Fruit fly (Drosophila melanogaster) whole organism, embryonic: ENCODE data around the gene Tlk.
A peak's percentile ranks its signal among the peaks of the same experiment; 100 is the strongest.

Source experiments
- Atf3 ChIP-seq: fragments of 200-800 bp; sonication (Bioruptor generic); optimal IDR thresholded peaks from 3 replicates; lab custom pipeline; 2016; ENCODE audit warnings: missing biosample characterization, missing genetic modification characterization
- Bdp1 ChIP-seq: fragments of 200-800 bp; sonication (Bioruptor generic); optimal IDR thresholded peaks from 3 replicates; lab custom pipeline; 2016; ENCODE audit warnings: missing biosample characterization, missing genetic modification characterization
- BtbVII ChIP-seq: fragments of 200-800 bp; sonication (Bioruptor generic); optimal IDR thresholded peaks from 3 replicates; lab custom pipeline; 2017; ENCODE audit warnings: missing biosample characterization, mild to moderate bottlenecking, missing genetic modification characterization
- CG1024 ChIP-seq: fragments of 200-800 bp; sonication (Bioruptor generic); IDR thresholded peaks from 2 replicates; pipeline ENCODE4 v1.3.6; 2022; ENCODE audit warnings: missing biosample characterization, missing genetic modification characterization
- CG10321 ChIP-seq: fragments of 200-800 bp; sonication (Bioruptor generic); IDR thresholded peaks from 2 replicates; pipeline ENCODE4 v1.3.6; 2022; ENCODE audit warnings: missing biosample characterization, missing genetic modification characterization
- CG10565 ChIP-seq: fragments of 200-800 bp; sonication (Bioruptor generic); optimal IDR thresholded peaks from 3 replicates; lab custom pipeline; 2016; ENCODE audit warnings: missing biosample characterization, mild to moderate bottlenecking, missing genetic modification characterization
- CG10979 ChIP-seq: fragments of 200-800 bp; sonication (Bioruptor generic); optimal IDR thresholded peaks from 2 replicates; lab custom pipeline; 2018; ENCODE audit warnings: missing biosample characterization, mild to moderate bottlenecking, missing genetic modification characterization, moderate library complexity
- CG11456 ChIP-seq: fragments of 200-800 bp; sonication (Bioruptor generic); IDR thresholded peaks from 3 replicates; pipeline ENCODE4 v1.3.6; 2022; ENCODE audit warnings: missing biosample characterization, missing genetic modification characterization
- CG13123 ChIP-seq: fragments of 200-800 bp; sonication (Bioruptor generic); optimal IDR thresholded peaks from 2 replicates; lab custom pipeline; 2016; ENCODE audit warnings: missing biosample characterization, missing genetic modification characterization
- CG13287 ChIP-seq: fragments of 200-800 bp; sonication (Bioruptor generic); IDR thresholded peaks from 2 replicates; pipeline ENCODE4 v1.3.6; 2022; ENCODE audit warnings: missing biosample characterization, missing genetic modification characterization; ENCODE audit not compliant: partially characterized antibody
- CG13624 ChIP-seq: fragments of 200-800 bp; sonication (Bioruptor generic); optimal IDR thresholded peaks from 2 replicates; lab custom pipeline; 2016; ENCODE audit warnings: missing biosample characterization, missing genetic modification characterization
- CG18262 ChIP-seq: fragments of 200-800 bp; optimal IDR thresholded peaks from 3 replicates; lab custom pipeline; 2019; ENCODE audit warnings: missing biosample characterization, mild to moderate bottlenecking, missing genetic modification characterization, moderate library complexity
- CG2889 ChIP-seq: fragments of 200-800 bp; sonication (Bioruptor generic); IDR thresholded peaks from 3 replicates; pipeline ENCODE4 v1.3.6; 2022; ENCODE audit warnings: missing biosample characterization, missing genetic modification characterization
- CG3163 ChIP-seq: fragments of 200-800 bp; sonication (Bioruptor generic); optimal IDR thresholded peaks from 3 replicates; lab custom pipeline; 2016; ENCODE audit warnings: missing biosample characterization, missing genetic modification characterization
- CG7556 ChIP-seq: fragments of 200-800 bp; sonication (Bioruptor generic); optimal IDR thresholded peaks from 2 replicates; lab custom pipeline; 2017; ENCODE audit warnings: missing biosample characterization, mild to moderate bottlenecking, missing genetic modification characterization
- CG8089 ChIP-seq: fragments of 200-800 bp; sonication (Bioruptor generic); optimal IDR thresholded peaks from 3 replicates; lab custom pipeline; 2016; ENCODE audit warnings: missing biosample characterization, missing genetic modification characterization
- CG9932 ChIP-seq: fragments of 200-800 bp; sonication (Bioruptor generic); IDR thresholded peaks from 2 replicates; pipeline ENCODE4 v1.3.6; 2022; ENCODE audit warnings: missing biosample characterization, missing genetic modification characterization
- Doc2 ChIP-seq: fragments of 200-800 bp; sonication (Bioruptor generic); IDR thresholded peaks from 2 replicates; pipeline ENCODE4 v1.3.6; 2022; ENCODE audit warnings: missing biosample characterization, missing genetic modification characterization
- Dref ChIP-seq: fragments of 200-800 bp; sonication (Bioruptor generic); IDR thresholded peaks from 2 replicates; pipeline ENCODE4 v1.3.6; 2022; ENCODE audit warnings: missing biosample characterization, missing genetic modification characterization
- E2f1 ChIP-seq: fragments of 200-800 bp; sonication (Bioruptor generic); IDR thresholded peaks from 2 replicates; pipeline ENCODE4 v1.3.6; 2022; ENCODE audit warnings: missing biosample characterization, missing genetic modification characterization
- E2f2 ChIP-seq: fragments of 200-800 bp; sonication (Bioruptor generic); IDR thresholded peaks from 2 replicates; pipeline ENCODE4 v1.3.6; 2022; ENCODE audit warnings: missing biosample characterization, missing genetic modification characterization
- HLHmδ ChIP-seq: fragments of 200-800 bp; sonication (Bioruptor generic); optimal IDR thresholded peaks from 2 replicates; lab custom pipeline; 2018; ENCODE audit warnings: missing biosample characterization, mild to moderate bottlenecking, missing genetic modification characterization, moderate library complexity
- HmgZ ChIP-seq: fragments of 200-800 bp; sonication (Bioruptor generic); optimal IDR thresholded peaks from 2 replicates; lab custom pipeline; 2018; ENCODE audit warnings: missing biosample characterization, mild to moderate bottlenecking, missing genetic modification characterization
- Hsf ChIP-seq: fragments of 200-800 bp; sonication (Bioruptor generic); optimal IDR thresholded peaks from 3 replicates; lab custom pipeline; 2016; ENCODE audit warnings: missing biosample characterization, missing genetic modification characterization
- Lpt ChIP-seq: fragments of >200 bp; optimal IDR thresholded peaks from 2 replicates; lab custom pipeline; 2018; ENCODE audit warnings: missing biosample characterization, missing genetic modification characterization
- Max ChIP-seq: fragments of 200-800 bp; sonication (Bioruptor generic); optimal IDR thresholded peaks from 2 replicates; lab custom pipeline; 2016; ENCODE audit warnings: missing biosample characterization, mild to moderate bottlenecking, missing genetic modification characterization
- Nf-YC ChIP-seq: fragments of 200-800 bp; optimal IDR thresholded peaks from 3 replicates; lab custom pipeline; 2019; ENCODE audit warnings: missing biosample characterization, mild to moderate bottlenecking, missing genetic modification characterization, moderate library complexity
- Six4 ChIP-seq: fragments of 200-800 bp; sonication (Bioruptor generic); optimal IDR thresholded peaks from 2 replicates; lab custom pipeline; 2016; ENCODE audit warnings: missing biosample characterization, missing genetic modification characterization
- Sox100B ChIP-seq: fragments of 200-800 bp; sonication (Bioruptor generic); optimal IDR thresholded peaks from 3 replicates; lab custom pipeline; 2018; ENCODE audit warnings: missing biosample characterization, mild to moderate bottlenecking, missing genetic modification characterization
- cg ChIP-seq: fragments of 200-800 bp; sonication (Bioruptor generic); optimal IDR thresholded peaks from 3 replicates; lab custom pipeline; 2019; ENCODE audit warnings: missing biosample characterization, mild to moderate bottlenecking, missing genetic modification characterization, moderate library complexity
- chif ChIP-seq, 2 experiments: fragments of 200-800 bp; sonication (Bioruptor generic); optimal IDR thresholded peaks; 3 replicates each; lab custom pipeline; 2016; ENCODE audit warnings: missing biosample characterization in 2 of 2, missing genetic modification characterization in 2 of 2
- crol ChIP-seq: fragments of 200-800 bp; sonication (Bioruptor generic); IDR thresholded peaks from 2 replicates; pipeline ENCODE4 v1.3.6; 2022; ENCODE audit warnings: missing biosample characterization, missing genetic modification characterization
- dati ChIP-seq: fragments of 200-800 bp; sonication (Bioruptor generic); IDR thresholded peaks from 2 replicates; pipeline ENCODE4 v1.3.6; 2022; ENCODE audit warnings: missing biosample characterization, missing genetic modification characterization
- emc ChIP-seq: fragments of 200-800 bp; sonication (Bioruptor generic); optimal IDR thresholded peaks from 2 replicates; lab custom pipeline; 2016; ENCODE audit warnings: missing biosample characterization, missing genetic modification characterization
- fd102C ChIP-seq: fragments of 200-800 bp; sonication (Bioruptor generic); optimal IDR thresholded peaks from 2 replicates; lab custom pipeline; 2018; ENCODE audit warnings: missing biosample characterization, mild to moderate bottlenecking, missing genetic modification characterization, moderate library complexity
- fd3F ChIP-seq: fragments of 200-800 bp; sonication (Bioruptor generic); optimal IDR thresholded peaks from 2 replicates; lab custom pipeline; 2018; ENCODE audit warnings: missing biosample characterization, mild to moderate bottlenecking, missing genetic modification characterization, moderate library complexity
- gce ChIP-seq: fragments of 200-800 bp; sonication (Bioruptor generic); IDR thresholded peaks from 3 replicates; pipeline ENCODE4 v1.3.6; 2022; ENCODE audit warnings: missing biosample characterization, missing genetic modification characterization
- ind ChIP-seq: fragments of 200-800 bp; sonication (Bioruptor generic); optimal IDR thresholded peaks from 3 replicates; lab custom pipeline; 2016; ENCODE audit warnings: missing biosample characterization, missing genetic modification characterization
- jigr1 ChIP-seq: fragments of 200-800 bp; sonication (Bioruptor generic); IDR thresholded peaks from 3 replicates; pipeline ENCODE4 v1.3.6; 2022; ENCODE audit warnings: missing biosample characterization, missing genetic modification characterization
- lilli ChIP-seq: fragments of 200-800 bp; sonication (Bioruptor generic); optimal IDR thresholded peaks from 3 replicates; lab custom pipeline; 2016; ENCODE audit warnings: missing biosample characterization, missing genetic modification characterization
- phol ChIP-seq: fragments of 200-800 bp; sonication (Bioruptor generic); optimal IDR thresholded peaks from 3 replicates; lab custom pipeline; 2018; ENCODE audit warnings: missing biosample characterization, mild to moderate bottlenecking, missing genetic modification characterization, moderate library complexity
- pzg ChIP-seq: fragments of 200-800 bp; sonication (Bioruptor generic); optimal IDR thresholded peaks from 3 replicates; lab custom pipeline; 2018; ENCODE audit warnings: missing biosample characterization, mild to moderate bottlenecking, missing genetic modification characterization, moderate library complexity
- shn ChIP-seq: fragments of 200-800 bp; sonication (Bioruptor generic); optimal IDR thresholded peaks from 3 replicates; lab custom pipeline; 2016; ENCODE audit warnings: missing biosample characterization, missing genetic modification characterization
- sima ChIP-seq: fragments of 200-800 bp; sonication (Bioruptor generic); optimal IDR thresholded peaks from 2 replicates; lab custom pipeline; 2016; ENCODE audit warnings: missing biosample characterization, missing genetic modification characterization
- so ChIP-seq: fragments of 200-800 bp; sonication (Bioruptor generic); IDR thresholded peaks from 3 replicates; pipeline ENCODE4 v1.3.6; 2022; ENCODE audit warnings: missing biosample characterization, missing genetic modification characterization
- sqz ChIP-seq: fragments of 200-800 bp; sonication (Bioruptor generic); optimal IDR thresholded peaks from 3 replicates; lab custom pipeline; 2018; ENCODE audit warnings: missing biosample characterization, mild to moderate bottlenecking, missing genetic modification characterization
- tin ChIP-seq: fragments of 200-800 bp; sonication (Bioruptor generic); optimal IDR thresholded peaks from 3 replicates; lab custom pipeline; 2016; ENCODE audit warnings: missing biosample characterization, missing genetic modification characterization
- vnd ChIP-seq: fragments of 200-800 bp; sonication (Bioruptor generic); IDR thresholded peaks from 3 replicates; pipeline ENCODE4 v1.3.6; 2022; ENCODE audit warnings: missing biosample characterization, missing genetic modification characterization; ENCODE audit not compliant: partially characterized antibody
- wdn ChIP-seq: fragments of 200-800 bp; sonication (Bioruptor generic); IDR thresholded peaks from 2 replicates; pipeline ENCODE4 v1.3.6; 2022; ENCODE audit warnings: missing biosample characterization, missing genetic modification characterization
- z ChIP-seq: fragments of 200-800 bp; sonication (Bioruptor generic); IDR thresholded peaks from 3 replicates; pipeline ENCODE4 v1.3.6; 2022; ENCODE audit warnings: missing biosample characterization, missing genetic modification characterization

Tlk gene

dm6 chrX:3772811-3773740 is 53.3 kb downstream of the Tlk start (continued):
- TF ChIP-seq CG10979 (tag; lab: Kevin White, UChicago) (peak; percentile 76), CG11456 (GFP tag; lab: Robert Waterston, UW) (no peak), crol (GFP tag; lab: Robert Waterston, UW) (peak; percentile 69), Sox100B (GFP tag; lab: Kevin White, UChicago) (peak; percentile 63), so (GFP tag; lab: Robert Waterston, UW) (peak; percentile 63; the same call in 1 of the 3 replicates), gce (peak; percentile 48; the same call in 1 of the 3 replicates), wdn (GFP tag; lab: Robert Waterston, UW) (peak; percentile 65), CG1024 (GFP tag; lab: Robert Waterston, UW) (no peak), CG3163 (GFP tag; lab: Kevin White, UChicago) (peak; percentile 57), CG13624 (GFP tag; lab: Kevin White, UChicago) (peak; percentile 39), tin (peak; percentile 35), Atf3 (GFP tag; lab: Kevin White, UChicago) (no peak), CG13287 (GFP tag; lab: Robert Waterston, UW) (no peak), Dref (no peak), Bdp1 (no peak), CG7556 (GFP tag; lab: Kevin White, UChicago) (peak; percentile 81), lilli (GFP tag; lab: Kevin White, UChicago) (peak; percentile 77), Doc2 (no peak), pzg (GFP tag; lab: Kevin White, UChicago) (no peak), CG10321 (GFP tag; lab: Robert Waterston, UW) (no peak), HmgZ (peak; percentile 57), phol (tag; lab: Kevin White, UChicago) (peak; percentile 70), sima (GFP tag; lab: Kevin White, UChicago) (no peak), Six4 (GFP tag; lab: Kevin White, UChicago) (peak; percentile 47), fd3F (peak; percentile 75), chif (GFP tag; optimal IDR thresholded peaks at IDR 0.05; lab: Kevin White, UChicago) (peak; percentile 22 to 28), Nf-YC (tag; lab: Kevin White, UChicago) (peak; percentile 71), E2f2 (GFP tag; lab: Robert Waterston, UW) (peak; percentile 48), z (no peak), CG18262 (peak; percentile 82), jigr1 (no peak), sqz (GFP tag; lab: Kevin White, UChicago) (peak; percentile 69), Hsf (GFP tag; lab: Kevin White, UChicago) (peak; percentile 69), cg (peak; percentile 49), Max (peak; percentile 58), CG13123 (no peak), shn (GFP tag; lab: Kevin White, UChicago) (peak; percentile 55), vnd (GFP tag; lab: Robert Waterston, UW) (no peak), CG9932 (GFP tag; lab: Robert Waterston, UW) (peak; percentile 83), CG8089 (GFP tag; lab: Kevin White, UChicago) (no peak), fd102C (GFP tag; lab: Kevin White, UChicago) (no peak), BtbVII (GFP tag; lab: Kevin White, UChicago) (peak; percentile 82), emc (no peak), E2f1 (peak; percentile 48; the same call in 1 of the 2 replicates), dati (no peak), ind (GFP tag; lab: Kevin White, UChicago) (peak; percentile 57), HLHmδ (no peak), CG2889 (GFP tag; lab: Robert Waterston, UW) (0 out of 3 replicates have a peak, but pooled peaks have one; percentile 24), Lpt (no peak), CG10565 (GFP tag; lab: Kevin White, UChicago) (no peak)
